Worm (Caenorhabditis elegans) whole organism, late embryonic: ENCODE data around the gene Y43F8B.29.

Source experiments
- F13H6.1 ChIP-seq: sonication (generic microtip); optimal IDR thresholded peaks from 2 replicates; lab custom pipeline; 2016; ENCODE audit warnings: missing genetic modification characterization, missing compliant biosample characterization
- K02D7.2 ChIP-seq: sonication (generic microtip); optimal IDR thresholded peaks from 2 replicates; lab custom pipeline; 2017; ENCODE audit warnings: mild to moderate bottlenecking, missing genetic modification characterization, missing compliant biosample characterization
- K09A11.1 ChIP-seq: sonication (generic microtip); optimal IDR thresholded peaks from 2 replicates; lab custom pipeline; 2017; ENCODE audit warnings: antibody characterized with exemption, mild to moderate bottlenecking, missing genetic modification characterization, missing compliant biosample characterization; ENCODE audit not compliant: insufficient read depth
- ceh-14 ChIP-seq: sonication (generic microtip); optimal IDR thresholded peaks from 2 replicates; lab custom pipeline; 2016; ENCODE audit warnings: missing genotype, missing genetic modification characterization, missing compliant biosample characterization
- ceh-19 ChIP-seq: fragments of 200-800 bp; sonication (Bioruptor generic); optimal IDR thresholded peaks from 2 replicates; lab custom pipeline; 2018; ENCODE audit warnings: mild to moderate bottlenecking, missing genetic modification characterization, missing compliant biosample characterization
- ceh-45 ChIP-seq: fragments of 200-800 bp; sonication (Bioruptor generic); IDR thresholded peaks from 2 replicates; pipeline ENCODE4 v1.3.6; 2022; ENCODE audit warnings: missing genetic modification reagents, missing genetic modification characterization, missing compliant biosample characterization
- ceh-48 ChIP-seq: sonication (generic microtip); optimal IDR thresholded peaks from 2 replicates; lab custom pipeline; 2016; ENCODE audit warnings: missing genetic modification characterization, inconsistent platforms, missing compliant biosample characterization
- ceh-9 ChIP-seq: sonication (generic microtip); optimal IDR thresholded peaks from 2 replicates; lab custom pipeline; 2016; ENCODE audit warnings: mild to moderate bottlenecking, missing genetic modification characterization, inconsistent platforms, missing compliant biosample characterization
- che-1 ChIP-seq: sonication (generic microtip); optimal IDR thresholded peaks from 2 replicates; lab custom pipeline; 2016; ENCODE audit warnings: mild to moderate bottlenecking, missing genetic modification characterization, missing compliant biosample characterization
- dmd-4 ChIP-seq: sonication (generic microtip); optimal IDR thresholded peaks from 2 replicates; lab custom pipeline; 2016; ENCODE audit warnings: borderline replicate concordance, missing genetic modification characterization, missing compliant biosample characterization
- dve-1 ChIP-seq: sonication (generic microtip); optimal IDR thresholded peaks from 2 replicates; lab custom pipeline; 2017; ENCODE audit warnings: antibody characterized with exemption, mild to moderate bottlenecking, missing genetic modification characterization, missing compliant biosample characterization
- elt-2 ChIP-seq: sonication (generic microtip); optimal IDR thresholded peaks from 2 replicates; lab custom pipeline; 2016; ENCODE audit warnings: missing genetic modification reagents, missing genetic modification characterization, missing compliant biosample characterization
- eyg-1 ChIP-seq: sonication (generic microtip); optimal IDR thresholded peaks from 2 replicates; lab custom pipeline; 2016; ENCODE audit warnings: missing genotype, missing genetic modification characterization, missing compliant biosample characterization
- fkh-6 ChIP-seq: sonication (generic microtip); optimal IDR thresholded peaks from 2 replicates; lab custom pipeline; 2016; ENCODE audit warnings: missing genetic modification characterization, missing compliant biosample characterization
- gmeb-2 ChIP-seq: sonication (generic microtip); optimal IDR thresholded peaks from 2 replicates; lab custom pipeline; 2016; ENCODE audit warnings: missing genetic modification characterization, inconsistent platforms, missing compliant biosample characterization
- hlh-13 ChIP-seq: fragments of 200-800 bp; sonication (Bioruptor generic); optimal IDR thresholded peaks from 2 replicates; lab custom pipeline; 2018; ENCODE audit warnings: mild to moderate bottlenecking, missing genetic modification characterization, missing compliant biosample characterization
- hlh-15 ChIP-seq: sonication (generic microtip); optimal IDR thresholded peaks from 2 replicates; lab custom pipeline; 2016; ENCODE audit warnings: missing genetic modification characterization, missing compliant biosample characterization
- lin-11 ChIP-seq: fragments of 200-800 bp; sonication (Bioruptor generic); optimal IDR thresholded peaks from 2 replicates; lab custom pipeline; 2018; ENCODE audit warnings: mild to moderate bottlenecking, missing genetic modification characterization, missing compliant biosample characterization
- madf-2 ChIP-seq: sonication (generic microtip); optimal IDR thresholded peaks from 2 replicates; lab custom pipeline; 2017; ENCODE audit warnings: missing genetic modification characterization, missing compliant biosample characterization
- mec-3 ChIP-seq: sonication (generic microtip); optimal IDR thresholded peaks from 2 replicates; lab custom pipeline; 2016; ENCODE audit warnings: borderline replicate concordance, missing genetic modification characterization, missing compliant biosample characterization
- nfya-1 ChIP-seq: sonication (generic microtip); optimal IDR thresholded peaks from 2 replicates; lab custom pipeline; 2017; ENCODE audit warnings: missing genetic modification characterization, mild to moderate bottlenecking, missing compliant biosample characterization, antibody characterized with exemption, moderate library complexity
- nhr-11 ChIP-seq: fragments of 150-350 bp; optimal IDR thresholded peaks from 2 replicates; lab custom pipeline; 2014; ENCODE audit warnings: missing biosample characterization, missing genetic modification characterization
- npax-4 ChIP-seq: sonication (generic microtip); optimal IDR thresholded peaks from 2 replicates; lab custom pipeline; 2016; ENCODE audit warnings: missing genetic modification characterization, missing compliant biosample characterization
- odd-2 ChIP-seq: sonication (generic microtip); optimal IDR thresholded peaks from 2 replicates; lab custom pipeline; 2017; ENCODE audit warnings: antibody characterized with exemption, mild to moderate bottlenecking, missing genetic modification characterization, missing compliant biosample characterization
- pag-3 ChIP-seq: sonication (generic microtip); optimal IDR thresholded peaks from 2 replicates; lab custom pipeline; 2016; ENCODE audit warnings: missing compliant biosample characterization, missing genetic modification characterization, borderline replicate concordance
- pax-1 ChIP-seq: fragments of 150-350 bp; optimal IDR thresholded peaks from 2 replicates; lab custom pipeline; 2014; ENCODE audit warnings: missing biosample characterization, missing genetic modification characterization
- pha-2 ChIP-seq: sonication (generic microtip); optimal IDR thresholded peaks from 2 replicates; lab custom pipeline; 2017; ENCODE audit warnings: mild to moderate bottlenecking, missing genetic modification characterization, missing compliant biosample characterization
- pha-4 ChIP-seq: fragments of 150-350 bp; optimal IDR thresholded peaks from 2 replicates; lab custom pipeline; 2018; ENCODE audit warnings: missing biosample characterization, missing genetic modification reagents, missing genetic modification characterization
- pqm-1 ChIP-seq: sonication (generic microtip); optimal IDR thresholded peaks from 2 replicates; lab custom pipeline; 2016; ENCODE audit warnings: missing genetic modification characterization, missing compliant biosample characterization
- ref-2 ChIP-seq: sonication (generic microtip); optimal IDR thresholded peaks from 2 replicates; lab custom pipeline; 2016; ENCODE audit warnings: missing genetic modification characterization, missing compliant biosample characterization
- sox-2 ChIP-seq: fragments of 200-800 bp; sonication (Bioruptor generic); IDR thresholded peaks from 2 replicates; pipeline ENCODE4 v1.3.6; 2022; ENCODE audit warnings: missing genetic modification reagents, missing genetic modification characterization, missing compliant biosample characterization
- sox-4 ChIP-seq: sonication (generic microtip); optimal IDR thresholded peaks from 2 replicates; lab custom pipeline; 2017; ENCODE audit warnings: mild to moderate bottlenecking, missing genetic modification characterization, inconsistent platforms, missing compliant biosample characterization
- syd-9 ChIP-seq: sonication (generic microtip); optimal IDR thresholded peaks from 2 replicates; lab custom pipeline; 2016; ENCODE audit warnings: mild to moderate bottlenecking, missing genetic modification characterization, moderate library complexity, missing compliant biosample characterization
- tbx-2 ChIP-seq: sonication (generic microtip); optimal IDR thresholded peaks from 2 replicates; lab custom pipeline; 2016; ENCODE audit warnings: missing genetic modification characterization, missing compliant biosample characterization
- tbx-7 ChIP-seq: sonication (generic microtip); optimal IDR thresholded peaks from 2 replicates; lab custom pipeline; 2016; ENCODE audit warnings: missing genotype, missing genetic modification characterization, missing compliant biosample characterization
- ttx-3 ChIP-seq: sonication (generic microtip); optimal IDR thresholded peaks from 2 replicates; lab custom pipeline; 2016; ENCODE audit warnings: missing genetic modification reagents, missing genetic modification characterization, missing compliant biosample characterization
- unc-42 ChIP-seq: sonication (generic microtip); optimal IDR thresholded peaks from 2 replicates; lab custom pipeline; 2016; ENCODE audit warnings: missing genotype, missing genetic modification characterization, missing compliant biosample characterization
- unc-86 ChIP-seq: sonication (generic microtip); optimal IDR thresholded peaks from 2 replicates; lab custom pipeline; 2016; ENCODE audit warnings: missing genetic modification characterization, missing compliant biosample characterization
- zip-5 ChIP-seq: sonication (generic microtip); optimal IDR thresholded peaks from 2 replicates; lab custom pipeline; 2016; ENCODE audit warnings: missing genetic modification characterization, missing compliant biosample characterization

Y43F8B.29 gene

DNA sequence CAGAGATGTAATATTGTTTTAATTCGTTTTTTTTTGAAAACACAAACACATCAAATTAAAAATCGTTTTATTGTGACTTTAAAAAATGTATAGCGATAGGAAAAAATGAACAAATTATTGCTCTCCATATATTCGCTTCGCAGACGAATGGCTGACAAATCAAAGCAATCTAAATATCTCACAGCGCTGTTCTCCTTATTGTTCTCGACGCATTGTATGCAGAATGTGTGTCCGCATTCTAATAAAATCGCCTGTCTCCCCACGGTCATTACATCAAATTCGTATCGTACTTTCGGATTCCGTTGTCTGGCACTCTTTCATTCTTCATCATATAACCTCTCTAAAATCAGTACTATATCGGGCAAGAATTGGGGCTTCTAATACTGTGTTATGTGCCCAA, 13.6 kb upstream of the Y43F8B.29 start, which contains the start of gene Y43F8B.9:
Gene Y43F8B.9 (plus strand): TSS at position 301 of the 400 bp plus-strand sequence.
- TF ChIP-seq gmeb-2 (tag; lab: Kevin White, UChicago) (no peak), dve-1 (tag; lab: Kevin White, UChicago) (no peak), pha-2 (tag; lab: Kevin White, UChicago) (no peak), tbx-7 (tag; lab: Kevin White, UChicago) (no peak), odd-2 (tag; lab: Kevin White, UChicago) (no peak), dmd-4 (no peak), fkh-6 (tag; lab: Kevin White, UChicago) (no peak), elt-2 (no peak), K09A11.1 (no peak), eyg-1 (tag; lab: Kevin White, UChicago) (no peak), ceh-14 (tag; lab: Kevin White, UChicago) (no peak), syd-9 (tag; lab: Kevin White, UChicago) (no peak), ceh-9 (tag; lab: Kevin White, UChicago) (no peak), pax-1 (no peak), ceh-48 (tag; lab: Kevin White, UChicago) (no peak), mec-3 (tag; lab: Kevin White, UChicago) (no peak)

ce11 chrV:19482535-19482934, 8.9 kb upstream of the Y43F8B.29 start, which contains the start of gene Y43F8B.22:
Gene Y43F8B.22, plus strand, starts transcription at chrV:19482835.
- TF ChIP-seq mec-3 (tag; lab: Kevin White, UChicago): no peak
- TF ChIP-seq fkh-6 (tag; lab: Kevin White, UChicago): no peak
- no peak for TF ChIP-seq nhr-11
- no peak for TF ChIP-seq dve-1 (tag; lab: Kevin White, UChicago)
- no peak for TF ChIP-seq madf-2 (tag; lab: Kevin White, UChicago)
- TF ChIP-seq unc-86 (tag; lab: Kevin White, UChicago): no peak
- TF ChIP-seq ceh-9 (tag; lab: Kevin White, UChicago): no peak
- TF ChIP-seq che-1 (tag; lab: Kevin White, UChicago): no peak
- TF ChIP-seq ceh-45: no peak
- TF ChIP-seq unc-42 (tag; lab: Kevin White, UChicago): no peak
- no peak for TF ChIP-seq K02D7.2 (tag; lab: Kevin White, UChicago)
- no peak for TF ChIP-seq hlh-15
- TF ChIP-seq dmd-4: no peak
- no peak for TF ChIP-seq nfya-1 (tag; lab: Kevin White, UChicago)
- TF ChIP-seq, all 69 proteins: peak for 0

DNA sequence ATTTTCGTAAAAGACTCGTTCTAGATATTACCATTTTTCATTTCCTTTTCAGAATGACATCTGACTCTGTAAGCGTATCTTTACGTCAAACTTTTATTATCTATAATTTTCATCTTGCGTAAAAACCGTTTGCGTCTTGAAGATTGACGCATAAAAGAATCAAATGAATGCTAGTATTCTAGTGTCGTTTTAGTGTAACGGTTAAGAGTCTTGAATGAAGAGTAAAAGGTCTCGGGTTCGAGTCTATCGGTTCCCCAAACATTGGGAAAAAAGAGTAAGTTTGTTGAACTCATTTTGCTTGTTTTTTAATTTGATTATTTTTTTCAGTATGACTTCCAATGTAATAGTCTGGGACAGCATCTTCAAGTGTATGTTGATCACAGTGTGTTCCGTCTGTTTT, 6.9 kb upstream of the Y43F8B.29 start, which contains the start of gene Y43F8B.17:
Gene Y43F8B.17 (plus strand): TSS at position 215 of the 400 bp plus-strand sequence.
- no peak for TF ChIP-seq mec-3 (tag; lab: Kevin White, UChicago)

DNA sequence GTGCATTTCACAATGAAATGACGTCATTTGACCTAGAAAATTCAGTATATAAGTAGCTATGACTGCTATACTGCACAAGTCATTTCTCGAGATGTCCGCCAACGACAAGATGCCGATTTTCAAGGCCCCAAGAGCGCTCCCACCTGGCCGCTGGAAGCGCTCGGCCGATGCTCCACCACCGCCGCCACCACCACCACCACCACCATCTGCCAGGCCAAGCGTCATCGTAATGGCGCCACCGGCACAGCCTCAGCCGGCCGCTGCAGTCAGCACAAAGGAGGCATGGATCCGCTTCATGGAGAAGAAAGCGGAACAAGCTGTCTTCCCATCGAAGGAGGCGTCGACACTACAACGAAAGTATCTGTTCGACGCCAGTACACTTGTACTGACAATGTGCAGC, 6.1 kb upstream of the Y43F8B.29 start, which contains the start of gene Y43F8B.28:
Gene Y43F8B.28 (plus strand): TSS at position 59 of the 400 bp plus-strand sequence.
- TF ChIP-seq sox-4 (tag; lab: Kevin White, UChicago) (no peak), zip-5 (tag; lab: Kevin White, UChicago) (no peak), npax-4 (tag; lab: Kevin White, UChicago) (no peak), ttx-3 (tag; lab: Kevin White, UChicago) (no peak), tbx-2 (no peak), pag-3 (tag; lab: Kevin White, UChicago) (no peak)

ce11 chrV:19485690-19486089, 5.7 kb upstream of the Y43F8B.29 start, which contains the start of gene Y43F8B.18:
Gene Y43F8B.18, plus strand, starts transcription at chrV:19485990.
- no peak for TF ChIP-seq lin-11 (tag; lab: Kevin White, UChicago)
- TF ChIP-seq pha-4 (tag; lab: Kevin White, UChicago): no peak
- no peak for TF ChIP-seq odd-2 (tag; lab: Kevin White, UChicago)
- no peak for TF ChIP-seq ref-2 (tag; lab: Kevin White, UChicago)
- TF ChIP-seq dmd-4: no peak
- no peak for TF ChIP-seq pqm-1 (tag; lab: Kevin White, UChicago)
- no peak for TF ChIP-seq hlh-13 (GFP tag; lab: Kevin White, UChicago)
- TF ChIP-seq ceh-19 (GFP tag; lab: Kevin White, UChicago): no peak
- no peak for TF ChIP-seq tbx-7 (tag; lab: Kevin White, UChicago)
- no peak for TF ChIP-seq gmeb-2 (tag; lab: Kevin White, UChicago)
- no peak for TF ChIP-seq sox-4 (tag; lab: Kevin White, UChicago)
- no peak for TF ChIP-seq sox-2
- no peak for TF ChIP-seq pha-2 (tag; lab: Kevin White, UChicago)
- TF ChIP-seq elt-2: no peak
- TF ChIP-seq F13H6.1: no peak
- TF ChIP-seq unc-42 (tag; lab: Kevin White, UChicago): no peak
